Worm (Caenorhabditis elegans): ENCODE data around the gene srw-145.

DNA sequence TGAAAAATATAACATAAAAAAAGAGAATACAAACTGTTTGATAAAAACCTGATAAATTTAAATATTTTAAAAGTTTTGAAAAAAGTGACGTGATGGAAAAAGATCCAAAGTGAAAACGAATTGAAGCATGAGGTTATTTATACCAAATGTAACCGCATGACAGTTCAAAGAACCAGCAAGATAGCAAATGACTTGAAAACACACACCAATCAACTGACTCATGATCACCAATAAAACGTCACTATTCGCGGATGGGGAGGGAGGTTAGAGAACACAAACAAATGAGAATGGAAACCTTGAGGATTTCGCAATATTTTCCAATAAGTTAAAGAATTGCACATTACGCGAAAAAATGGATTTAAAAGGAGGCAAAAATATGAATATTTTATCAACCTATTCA is 27.6 kb upstream of the srw-145 start, which contains the start of gene C06B3.7:
- TF ChIP-seq mep-1 (tag; optimal IDR thresholded peaks at IDR 0.05) (peak; percentile 90), pha-4 (GFP tag; IDR thresholded peaks at IDR 0.05) (peak; percentile 30; the same call in 1 of the 2 replicates), pha-4 (tag; optimal IDR thresholded peaks at IDR 0.05) (peak; percentile 41), ceh-32 (tag; optimal IDR thresholded peaks at IDR 0.05; ENCODE audit: poor library complexity) (no peak)
